Worm (Caenorhabditis elegans): ENCODE measurements around the gene srh-129.

ce11 chrV:5107816-5108215, 35.9 kb downstream of the srh-129 start, which contains the start of gene srab-3:
- TF ChIP-seq him-1 (tag; optimal IDR thresholded peaks at IDR 0.05) = no peak
- no peak for TF ChIP-seq dao-5 (tag; optimal IDR thresholded peaks at IDR 0.05)

All from whole organism, L4/young adult.